Fruit fly (Drosophila melanogaster) whole organism, adult: ENCODE data around the gene Mo25.

Experiments
- CG11617 ChIP-seq: fragments of 200-800 bp; sonication (Bioruptor generic); optimal IDR thresholded peaks from 2 replicates; lab custom pipeline; 2017; ENCODE audit warnings: mild to moderate bottlenecking, missing biosample characterization, missing genetic modification reagents, missing genetic modification characterization
- CG12768 ChIP-seq: fragments of 200-800 bp; sonication (Bioruptor generic); optimal IDR thresholded peaks from 2 replicates; lab custom pipeline; 2017; ENCODE audit warnings: missing biosample characterization, missing genetic modification characterization, mild to moderate bottlenecking, moderate library complexity, missing genetic modification reagents
- CG14711 ChIP-seq: fragments of 200-800 bp; sonication (Bioruptor generic); optimal IDR thresholded peaks from 2 replicates; lab custom pipeline; 2018; ENCODE audit warnings: missing biosample characterization, mild to moderate bottlenecking, missing genetic modification characterization, moderate library complexity
- CG1620 ChIP-seq: fragments of 200-800 bp; sonication (Bioruptor generic); optimal IDR thresholded peaks from 2 replicates; lab custom pipeline; 2016; ENCODE audit warnings: missing biosample characterization, missing genetic modification characterization
- CG33017 ChIP-seq: fragments of 200-800 bp; sonication (Bioruptor generic); optimal IDR thresholded peaks from 2 replicates; lab custom pipeline; 2018; ENCODE audit warnings: missing biosample characterization, mild to moderate bottlenecking, missing genetic modification characterization, moderate library complexity
- CG5204 ChIP-seq: fragments of 200-800 bp; sonication (Bioruptor generic); optimal IDR thresholded peaks from 2 replicates; lab custom pipeline; 2016; ENCODE audit warnings: missing biosample characterization, missing genetic modification characterization
- CG7045 ChIP-seq: fragments of 200-800 bp; sonication (Bioruptor generic); optimal IDR thresholded peaks from 2 replicates; lab custom pipeline; 2017; ENCODE audit warnings: missing biosample characterization, mild to moderate bottlenecking, missing genetic modification characterization
- CG7101 ChIP-seq: fragments of 200-800 bp; sonication (Bioruptor generic); optimal IDR thresholded peaks from 2 replicates; lab custom pipeline; 2018; ENCODE audit warnings: missing biosample characterization, mild to moderate bottlenecking, missing genetic modification characterization, moderate library complexity
- Clk ChIP-seq: fragments of 200-800 bp; sonication (Bioruptor generic); optimal IDR thresholded peaks from 2 replicates; lab custom pipeline; 2017; ENCODE audit warnings: missing biosample characterization, missing genetic modification characterization
- Crg-1 ChIP-seq: fragments of 200-800 bp; sonication (Bioruptor generic); optimal IDR thresholded peaks from 2 replicates; lab custom pipeline; 2016; ENCODE audit warnings: missing biosample characterization, missing genetic modification characterization
- Hr96 ChIP-seq: fragments of 200-800 bp; sonication (Bioruptor generic); optimal IDR thresholded peaks from 2 replicates; lab custom pipeline; 2016; ENCODE audit warnings: missing biosample characterization, missing genetic modification characterization
- Mnt ChIP-seq: fragments of 200-800 bp; sonication (Bioruptor generic); optimal IDR thresholded peaks from 2 replicates; lab custom pipeline; 2016; ENCODE audit warnings: missing biosample characterization, mild to moderate bottlenecking, missing genetic modification characterization
- bab1 ChIP-seq: fragments of 200-800 bp; sonication (Bioruptor generic); optimal IDR thresholded peaks from 3 replicates; lab custom pipeline; 2019; ENCODE audit warnings: missing biosample characterization, mild to moderate bottlenecking, missing genetic modification characterization, moderate library complexity
- cic ChIP-seq: fragments of 200-800 bp; sonication (Bioruptor generic); optimal IDR thresholded peaks from 2 replicates; lab custom pipeline; 2017; ENCODE audit warnings: missing biosample characterization, mild to moderate bottlenecking, missing genetic modification characterization, moderate library complexity
- cnc ChIP-seq, 2 experiments: fragments of >200 bp; optimal IDR thresholded peaks; 2 replicates each; lab custom pipeline; 2017
- kay ChIP-seq: fragments of 200-800 bp; sonication (Bioruptor generic); peaks from one replicate; lab custom pipeline; 2016; ENCODE audit warnings: missing biosample characterization, missing genetic modification characterization, borderline replicate concordance
- ovo ChIP-seq: fragments of 200-800 bp; sonication (Bioruptor generic); optimal IDR thresholded peaks from 2 replicates; lab custom pipeline; 2016; ENCODE audit warnings: missing biosample characterization, missing genetic modification characterization
- pad ChIP-seq: fragments of 200-800 bp; sonication (Bioruptor generic); optimal IDR thresholded peaks from 3 replicates; lab custom pipeline; 2017; ENCODE audit warnings: missing biosample characterization, missing genetic modification characterization, mild to moderate bottlenecking, moderate library complexity, missing genetic modification reagents
- tj ChIP-seq: fragments of 200-800 bp; sonication (Bioruptor generic); optimal IDR thresholded peaks from 3 replicates; lab custom pipeline; 2017; ENCODE audit warnings: missing biosample characterization, mild to moderate bottlenecking, missing genetic modification characterization, moderate library complexity
- toe ChIP-seq: fragments of 200-800 bp; sonication (Bioruptor generic); optimal IDR thresholded peaks from 2 replicates; lab custom pipeline; 2016; ENCODE audit warnings: missing biosample characterization, missing genetic modification characterization

Gene Mo25

dm6 chr3L:16582678-16583315 is 32.5 kb downstream of the Mo25 start, which contains the start of gene Rpn12:
Rpn12 (plus strand) TSS chr3L:16583028.
- TF ChIP-seq CG11617 (GFP tag; lab: Kevin White, UChicago) = peak; percentile 38
- peak; percentile 61 for TF ChIP-seq bab1
- TF ChIP-seq CG33017 (tag; lab: Kevin White, UChicago) = peak; percentile 63
- peak; percentile 20 for TF ChIP-seq pad (GFP tag; lab: Kevin White, UChicago)
- TF ChIP-seq Hr96 (GFP tag; lab: Kevin White, UChicago) = no peak
- peak; percentile 62 for TF ChIP-seq CG7101 (tag; lab: Kevin White, UChicago)
- no peak for TF ChIP-seq kay (GFP tag; lab: Kevin White, UChicago)
- no peak for TF ChIP-seq Mnt
- TF ChIP-seq CG14711 (tag; lab: Kevin White, UChicago) = peak; percentile 49
- peak in 1 of 2 experiments; percentile 35 for TF ChIP-seq cnc (optimal IDR thresholded peaks at IDR 0.05; lab: Kevin White, UChicago)
- TF ChIP-seq tj (GFP tag; lab: Kevin White, UChicago) = peak; percentile 33
- TF ChIP-seq Crg-1 (GFP tag; lab: Kevin White, UChicago) = peak; percentile 16
- no peak for TF ChIP-seq Clk (GFP tag; lab: Kevin White, UChicago)
- TF ChIP-seq CG12768 (GFP tag; lab: Kevin White, UChicago) = peak; percentile 2
- TF ChIP-seq CG5204 (GFP tag; lab: Kevin White, UChicago) = no peak
- no peak for TF ChIP-seq ovo (GFP tag; lab: Kevin White, UChicago)
- TF ChIP-seq CG7045 (GFP tag; lab: Kevin White, UChicago) = peak; percentile 41

- TF ChIP-seq ovo (GFP tag; lab: Kevin White, UChicago) = peak; percentile 34
- TF ChIP-seq CG1620 = peak; percentile 56
- peak; percentile 63 for TF ChIP-seq CG11617 (GFP tag; lab: Kevin White, UChicago)
- TF ChIP-seq Mnt = peak; percentile 49
- peak; percentile 69 for TF ChIP-seq pad (GFP tag; lab: Kevin White, UChicago)
- peak; percentile 28 for TF ChIP-seq CG12768 (GFP tag; lab: Kevin White, UChicago)
- no peak for TF ChIP-seq cnc (optimal IDR thresholded peaks at IDR 0.05; lab: Kevin White, UChicago)
- no peak for TF ChIP-seq CG7045 (GFP tag; lab: Kevin White, UChicago)
- TF ChIP-seq CG7101 (tag; lab: Kevin White, UChicago) = peak; percentile 64
- no peak for TF ChIP-seq cic (GFP tag; lab: Kevin White, UChicago)
- TF ChIP-seq bab1 = peak; percentile 68
- peak; percentile 82 for TF ChIP-seq Crg-1 (GFP tag; lab: Kevin White, UChicago)
- peak; percentile 47 for TF ChIP-seq CG14711 (tag; lab: Kevin White, UChicago)
- TF ChIP-seq Clk (GFP tag; lab: Kevin White, UChicago) = peak; percentile 4
- TF ChIP-seq CG5204 (GFP tag; lab: Kevin White, UChicago) = no peak
- TF ChIP-seq CG33017 (tag; lab: Kevin White, UChicago) = peak; percentile 54
- TF ChIP-seq tj (GFP tag; lab: Kevin White, UChicago) = peak; percentile 28
- TF ChIP-seq Hr96 (GFP tag; lab: Kevin White, UChicago) = no peak
Observed at dm6 chr3L:16581201-16581705, 34.0 kb downstream of the Mo25 start, which contains the start of gene Smn. Smn (minus strand) TSS chr3L:16581547.

DNA sequence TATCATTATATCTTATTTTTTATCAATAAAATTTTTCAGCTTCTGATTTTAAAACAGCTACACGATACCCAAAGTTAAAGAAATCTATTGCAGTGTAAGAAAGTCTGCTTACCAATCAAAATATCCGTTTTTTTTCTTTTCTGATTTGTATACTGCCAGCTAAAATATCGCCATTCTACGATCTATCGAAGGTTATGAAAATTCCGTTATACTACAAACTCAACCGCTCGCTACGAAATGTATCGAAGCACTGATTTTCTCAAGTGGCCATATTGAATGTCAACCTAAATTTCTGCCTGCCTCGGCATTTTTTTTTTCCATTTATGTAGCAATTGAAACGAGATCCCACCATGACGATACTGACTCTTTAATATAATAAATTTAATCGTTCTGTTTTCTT is 35.2 kb downstream of the Mo25 start, which contains the start of gene nxf2:
Gene nxf2 (minus strand): TSS at position 258 of the 400 bp plus-strand sequence.
- TF ChIP-seq pad (GFP tag; lab: Kevin White, UChicago) = no peak
- TF ChIP-seq ovo (GFP tag; lab: Kevin White, UChicago) = peak; percentile 54
- no peak for TF ChIP-seq CG7101 (tag; lab: Kevin White, UChicago)
- no peak for TF ChIP-seq toe (GFP tag; lab: Kevin White, UChicago)
- no peak for TF ChIP-seq Crg-1 (GFP tag; lab: Kevin White, UChicago)
- peak; percentile 65 for TF ChIP-seq bab1
- no peak for TF ChIP-seq CG33017 (tag; lab: Kevin White, UChicago)
- no peak for TF ChIP-seq CG7045 (GFP tag; lab: Kevin White, UChicago)
- TF ChIP-seq CG12768 (GFP tag; lab: Kevin White, UChicago) = no peak
- TF ChIP-seq cnc (optimal IDR thresholded peaks at IDR 0.05; lab: Kevin White, UChicago) = no peak
- TF ChIP-seq Mnt = no peak
- TF ChIP-seq cic (GFP tag; lab: Kevin White, UChicago) = no peak
- TF ChIP-seq tj (GFP tag; lab: Kevin White, UChicago) = peak; percentile 98

dm6 chr3L:16574307-16574946 is 40.8 kb downstream of the Mo25 start, which contains the start of gene mbf1:
mbf1 (plus strand) TSS chr3L:16574436.
- TF ChIP-seq Crg-1 (GFP tag; lab: Kevin White, UChicago) (no peak), CG12768 (GFP tag; lab: Kevin White, UChicago) (no peak), cic (GFP tag; lab: Kevin White, UChicago) (peak; percentile 22), CG11617 (GFP tag; lab: Kevin White, UChicago) (peak; percentile 44), toe (GFP tag; lab: Kevin White, UChicago) (no peak), kay (GFP tag; lab: Kevin White, UChicago) (peak; percentile 93), CG7101 (tag; lab: Kevin White, UChicago) (peak; percentile 8), ovo (GFP tag; lab: Kevin White, UChicago) (no peak), bab1 (peak; percentile 63), tj (GFP tag; lab: Kevin White, UChicago) (peak; percentile 15), CG5204 (GFP tag; lab: Kevin White, UChicago) (no peak), Mnt (peak; percentile 39), CG1620 (peak; percentile 13)

dm6 chr3L:16573234-16573633 is 42.0 kb downstream of the Mo25 start, which contains the start of gene Mipp1:
Mipp1 (minus strand) TSS chr3L:16573334.
- TF ChIP-seq CG12768 (GFP tag; lab: Kevin White, UChicago) (peak; percentile 3), cic (GFP tag; lab: Kevin White, UChicago) (peak; percentile 8)
